Fruit fly (Drosophila melanogaster) whole organism, embryonic: ENCODE measurements around the gene Dic2.
A peak's percentile ranks its signal among the peaks of the same experiment; 100 is the strongest.

Experiments
- Bdp1 ChIP-seq: fragments of 200-800 bp; sonication (Bioruptor generic); optimal IDR thresholded peaks from 3 replicates; lab custom pipeline; 2016; ENCODE audit warnings: missing biosample characterization, missing genetic modification characterization
- CG10366 ChIP-seq: fragments of 200-800 bp; sonication (Bioruptor generic); IDR thresholded peaks from 2 replicates; pipeline ENCODE4 v1.3.6; 2022; ENCODE audit warnings: missing biosample characterization, missing genetic modification characterization
- CG10979 ChIP-seq: fragments of 200-800 bp; sonication (Bioruptor generic); optimal IDR thresholded peaks from 2 replicates; lab custom pipeline; 2018; ENCODE audit warnings: missing biosample characterization, mild to moderate bottlenecking, missing genetic modification characterization, moderate library complexity
- CG14667 ChIP-seq: fragments of 200-800 bp; sonication (Bioruptor generic); IDR thresholded peaks from 2 replicates; pipeline ENCODE4 v1.3.6; 2022; ENCODE audit warnings: missing biosample characterization, missing genetic modification characterization
- CG15479 ChIP-seq: fragments of 200-800 bp; sonication (Bioruptor generic); optimal IDR thresholded peaks from 3 replicates; lab custom pipeline; 2019; ENCODE audit warnings: missing biosample characterization, mild to moderate bottlenecking, missing genetic modification characterization, moderate library complexity
- CG16863 ChIP-seq: fragments of 200-800 bp; sonication (Bioruptor generic); optimal IDR thresholded peaks from 3 replicates; lab custom pipeline; 2016; ENCODE audit warnings: missing biosample characterization, missing genetic modification characterization
- CG17361 ChIP-seq: fragments of 200-800 bp; sonication (Bioruptor generic); IDR thresholded peaks from 3 replicates; pipeline ENCODE4 v1.3.6; 2022; ENCODE audit warnings: missing biosample characterization, missing genetic modification characterization
- CG1832 ChIP-seq: fragments of 200-800 bp; sonication (Bioruptor generic); optimal IDR thresholded peaks from 2 replicates; lab custom pipeline; 2017; ENCODE audit warnings: missing biosample characterization, mild to moderate bottlenecking, missing genetic modification characterization, inconsistent platforms
- CG2199 ChIP-seq: fragments of 200-800 bp; sonication (Bioruptor generic); IDR thresholded peaks from 3 replicates; pipeline ENCODE4 v1.3.6; 2022; ENCODE audit warnings: missing biosample characterization, missing genetic modification characterization
- CG33557 ChIP-seq: fragments of 200-800 bp; sonication (Bioruptor generic); optimal IDR thresholded peaks from 2 replicates; lab custom pipeline; 2019; ENCODE audit warnings: missing biosample characterization, mild to moderate bottlenecking, missing genetic modification characterization, moderate library complexity
- CG3726 ChIP-seq: fragments of 200-800 bp; sonication (Bioruptor generic); IDR thresholded peaks from 3 replicates; pipeline ENCODE4, ENCODE4 v1.3.6; 2022; ENCODE audit warnings: missing biosample characterization, missing genetic modification characterization
- CG3847 ChIP-seq: fragments of 200-800 bp; sonication (Bioruptor generic); IDR thresholded peaks from 2 replicates; pipeline ENCODE4 v1.3.6; 2022; ENCODE audit warnings: missing biosample characterization, missing genetic modification characterization
- CG4424 ChIP-seq: fragments of 200-800 bp; sonication (Bioruptor generic); optimal IDR thresholded peaks from 3 replicates; lab custom pipeline; 2016; ENCODE audit warnings: missing biosample characterization, missing genetic modification characterization
- CG6254 ChIP-seq: fragments of 200-800 bp; sonication (Bioruptor generic); optimal IDR thresholded peaks from 3 replicates; lab custom pipeline; 2017; ENCODE audit warnings: mild to moderate bottlenecking, missing biosample characterization, missing genetic modification reagents, missing genetic modification characterization
- D ChIP-seq, 2 experiments: fragments of 200-800 bp in 1 of 2; fragments of >200 bp in 1 of 2; sonication (Bioruptor generic) in 1 of 2; optimal IDR thresholded peaks; 2 replicates in 1 of 2; 3 replicates in 1 of 2; lab custom pipeline; 2017; ENCODE audit warnings: mild to moderate bottlenecking in 1 of 2, missing biosample characterization in 1 of 2, missing genetic modification characterization in 1 of 2, missing genetic modification reagents in 1 of 2
- Dad ChIP-seq: fragments of 200-800 bp; sonication (Bioruptor generic); optimal IDR thresholded peaks from 3 replicates; lab custom pipeline; 2016; ENCODE audit warnings: missing biosample characterization, missing genetic modification characterization
- Dip3 ChIP-seq: fragments of 200-800 bp; sonication (Bioruptor generic); optimal IDR thresholded peaks from 3 replicates; lab custom pipeline; 2016; ENCODE audit warnings: missing biosample characterization, missing genetic modification characterization
- Drgx ChIP-seq: fragments of 200-800 bp; sonication (Bioruptor generic); IDR thresholded peaks from 2 replicates; pipeline ENCODE4 v1.3.6; 2022; ENCODE audit warnings: missing biosample characterization, missing genetic modification characterization
- Ets65A ChIP-seq: fragments of 200-800 bp; sonication (Bioruptor generic); peaks from one replicate; lab custom pipeline; 2016; ENCODE audit warnings: missing biosample characterization, missing genetic modification characterization
- Fer2 ChIP-seq: fragments of 200-800 bp; sonication (Bioruptor generic); optimal IDR thresholded peaks from 2 replicates; lab custom pipeline; 2018; ENCODE audit warnings: missing biosample characterization, mild to moderate bottlenecking, missing genetic modification characterization, moderate library complexity
- Lpt ChIP-seq: fragments of >200 bp; optimal IDR thresholded peaks from 2 replicates; lab custom pipeline; 2018; ENCODE audit warnings: missing biosample characterization, missing genetic modification characterization
- Med ChIP-seq: fragments of 200-800 bp; sonication (Bioruptor generic); peaks from one replicate; lab custom pipeline; 2016; ENCODE audit warnings: missing biosample characterization, missing genetic modification characterization, mild to moderate bottlenecking, inconsistent platforms, moderate library complexity
- NfI ChIP-seq: fragments of 200-800 bp; sonication (Bioruptor generic); optimal IDR thresholded peaks from 3 replicates; lab custom pipeline; 2018; ENCODE audit warnings: missing biosample characterization, mild to moderate bottlenecking, missing genetic modification characterization, moderate library complexity
- Oaz ChIP-seq: fragments of 200-800 bp; sonication (Bioruptor generic); IDR thresholded peaks from 2 replicates; pipeline ENCODE4 v1.3.6; 2022; ENCODE audit warnings: missing biosample characterization, missing genetic modification characterization
- Rfx ChIP-seq: fragments of 200-800 bp; sonication (Bioruptor generic); IDR thresholded peaks from 2 replicates; pipeline ENCODE4 v1.3.6; 2022; ENCODE audit warnings: missing biosample characterization, missing genetic modification characterization
- Ssrp ChIP-seq: fragments of 200-800 bp; sonication (Bioruptor generic); optimal IDR thresholded peaks from 2 replicates; lab custom pipeline; 2018; ENCODE audit warnings: missing biosample characterization, mild to moderate bottlenecking, missing genetic modification characterization, moderate library complexity
- Stat92E ChIP-seq, 3 experiments: fragments of >200 bp in 2 of 3; fragments of 200-800 bp in 1 of 3; sonication (Bioruptor generic) in 1 of 3; optimal IDR thresholded peaks; 2 replicates each; lab custom pipeline; 2017 to 2019; ENCODE audit warnings: missing biosample characterization in 3 of 3, missing genetic modification characterization in 3 of 3, mild to moderate bottlenecking in 1 of 3, moderate library complexity in 1 of 3
- Tbp ChIP-seq: fragments of >200 bp; optimal IDR thresholded peaks from 2 replicates; lab custom pipeline; 2018; ENCODE audit warnings: missing biosample characterization, missing genetic modification characterization
- amos ChIP-seq: fragments of 200-800 bp; sonication (Bioruptor generic); IDR thresholded peaks from 2 replicates; pipeline ENCODE4 v1.3.6; 2022; ENCODE audit warnings: missing biosample characterization, missing genetic modification characterization; ENCODE audit not compliant: partially characterized antibody
- bowl ChIP-seq: fragments of 200-800 bp; sonication (Bioruptor generic); IDR thresholded peaks from 2 replicates; pipeline ENCODE4 v1.3.6; 2022; ENCODE audit warnings: missing biosample characterization, missing genetic modification characterization
- cad ChIP-seq: fragments of >200 bp; optimal IDR thresholded peaks from 2 replicates; lab custom pipeline; 2017; ENCODE audit warnings: missing biosample characterization, missing genetic modification characterization
- crol ChIP-seq: fragments of 200-800 bp; sonication (Bioruptor generic); IDR thresholded peaks from 2 replicates; pipeline ENCODE4 v1.3.6; 2022; ENCODE audit warnings: missing biosample characterization, missing genetic modification characterization
- dm ChIP-seq: fragments of 200-800 bp; sonication (Bioruptor generic); optimal IDR thresholded peaks from 3 replicates; lab custom pipeline; 2016; ENCODE audit warnings: missing biosample characterization, missing genetic modification characterization
- grn ChIP-seq: fragments of 200-800 bp; sonication (Bioruptor generic); optimal IDR thresholded peaks from 3 replicates; lab custom pipeline; 2017; ENCODE audit warnings: missing biosample characterization, missing genetic modification characterization
- insv ChIP-seq, 2 experiments: fragments of 200-800 bp; sonication (Bioruptor generic); optimal IDR thresholded peaks; 3 replicates each; lab custom pipeline; 2016 to 2018; ENCODE audit warnings: missing biosample characterization in 2 of 2, missing genetic modification characterization in 2 of 2
- jumu ChIP-seq: fragments of 200-800 bp; sonication (Bioruptor generic); optimal IDR thresholded peaks from 3 replicates; lab custom pipeline; 2016; ENCODE audit warnings: missing biosample characterization, missing genetic modification characterization
- kni ChIP-seq: fragments of 200-800 bp; sonication (Bioruptor generic); optimal IDR thresholded peaks from 3 replicates; lab custom pipeline; 2017; ENCODE audit warnings: mild to moderate bottlenecking, missing biosample characterization, missing genetic modification reagents, missing genetic modification characterization
- pb ChIP-seq: fragments of 200-800 bp; sonication (Bioruptor generic); optimal IDR thresholded peaks from 3 replicates; lab custom pipeline; 2016; ENCODE audit warnings: missing biosample characterization, missing genetic modification characterization
- pros ChIP-seq: fragments of 200-800 bp; sonication (Bioruptor generic); optimal IDR thresholded peaks from 3 replicates; lab custom pipeline; 2019; ENCODE audit warnings: missing biosample characterization, mild to moderate bottlenecking, missing genetic modification characterization, moderate library complexity
- seq ChIP-seq: fragments of 200-800 bp; sonication (Bioruptor generic); IDR thresholded peaks from 2 replicates; pipeline ENCODE4 v1.3.6; 2022; ENCODE audit warnings: missing biosample characterization, missing genetic modification characterization
- sim ChIP-seq: fragments of 200-800 bp; sonication (Bioruptor generic); IDR thresholded peaks from 2 replicates; pipeline ENCODE4 v1.3.6; 2022; ENCODE audit warnings: missing biosample characterization, missing genetic modification characterization
- tll ChIP-seq, 2 experiments: fragments of 200-800 bp in 1 of 2; fragments of >200 bp in 1 of 2; sonication (Bioruptor generic) in 1 of 2; optimal IDR thresholded peaks; 2 replicates each; lab custom pipeline; 2017 to 2019; ENCODE audit warnings: missing biosample characterization in 2 of 2, missing genetic modification characterization in 2 of 2, mild to moderate bottlenecking in 1 of 2, moderate library complexity in 1 of 2
- twi ChIP-seq: fragments of 200-800 bp; optimal IDR thresholded peaks from 2 replicates; lab custom pipeline; 2019; ENCODE audit warnings: missing biosample characterization, mild to moderate bottlenecking, missing genetic modification characterization, moderate library complexity
- vfl ChIP-seq: fragments of 200-800 bp; sonication (Bioruptor generic); optimal IDR thresholded peaks from 2 replicates; lab custom pipeline; 2016; ENCODE audit warnings: missing biosample characterization, missing genetic modification characterization
- zen ChIP-seq: fragments of 200-800 bp; sonication (Bioruptor generic); optimal IDR thresholded peaks from 3 replicates; lab custom pipeline; 2018; ENCODE audit warnings: missing biosample characterization, mild to moderate bottlenecking, missing genetic modification characterization, moderate library complexity
- zfh1 ChIP-seq: fragments of 200-800 bp; sonication (Bioruptor generic); IDR thresholded peaks from 3 replicates; pipeline ENCODE4 v1.3.6; 2022; ENCODE audit warnings: missing biosample characterization, missing genetic modification characterization

Gene Dic2

dm6 chr3R:20544952-20545351, 43.7 kb upstream of the Dic2 start:
- TF ChIP-seq pb (GFP tag; lab: Kevin White, UChicago) (no peak), Drgx (GFP tag; lab: Robert Waterston, UW) (0 out of 2 replicates have a peak, but pooled peaks have one; percentile 8)

dm6 chr3R:20543719-20544118, 42.5 kb upstream of the Dic2 start:
- TF ChIP-seq CG3847 (GFP tag; lab: Robert Waterston, UW) (no peak), CG1832 (GFP tag; lab: Kevin White, UChicago) (no peak), dm (no peak), insv (GFP tag; optimal IDR thresholded peaks at IDR 0.05; lab: Kevin White, UChicago) (peak in 1 of 2 experiments; percentile 66), Fer2 (tag; lab: Kevin White, UChicago) (no peak), jumu (no peak), grn (peak; percentile 28)
- TF ChIP-seq, all 482 proteins: peak for 2

DNA sequence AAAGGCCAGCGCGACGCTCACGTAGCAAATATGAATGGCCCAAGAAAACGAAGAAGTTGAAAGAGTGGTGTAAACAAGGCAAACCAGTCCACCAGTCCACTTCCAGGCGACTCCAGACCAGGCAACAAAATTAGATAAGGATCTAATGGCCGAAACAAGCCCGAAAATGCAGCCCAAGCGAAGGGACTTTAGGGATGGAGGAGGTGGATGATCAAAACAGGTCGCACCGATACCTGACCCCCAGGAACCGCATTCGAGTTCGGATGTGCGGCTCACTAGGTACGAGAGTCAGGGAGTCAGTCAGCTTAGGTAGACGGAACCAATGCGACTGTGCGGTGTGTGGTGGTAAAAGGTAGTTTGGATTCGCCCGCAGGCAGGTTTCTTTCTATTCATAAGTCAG, 42.0 kb upstream of the Dic2 start:
- 0 out of 2 replicates have a peak, but pooled peaks have one; percentile 29 for TF ChIP-seq crol (GFP tag; lab: Robert Waterston, UW)
- no peak for TF ChIP-seq Rfx
- TF ChIP-seq Lpt: peak; percentile 23
- TF ChIP-seq Stat92E (GFP tag; optimal IDR thresholded peaks at IDR 0.05; lab: Kevin White, UChicago): peak in 1 of 3 experiments; percentile 89
- TF ChIP-seq D (optimal IDR thresholded peaks at IDR 0.05; lab: Kevin White, UChicago): peak; percentile 25
- no peak for TF ChIP-seq D (GFP tag; optimal IDR thresholded peaks at IDR 0.05; lab: Kevin White, UChicago)
- no peak for TF ChIP-seq CG33557 (GFP tag; lab: Kevin White, UChicago)
- peak in 1 of 2 experiments; percentile 99 for TF ChIP-seq tll (GFP tag; optimal IDR thresholded peaks at IDR 0.05; lab: Kevin White, UChicago)
- peak; percentile 61 for TF ChIP-seq Med (GFP tag; lab: Kevin White, UChicago)
- no peak for TF ChIP-seq CG6254
- no peak for TF ChIP-seq twi (tag; lab: Kevin White, UChicago)
- no peak for TF ChIP-seq Dip3
- TF ChIP-seq pros (GFP tag; lab: Kevin White, UChicago): peak; percentile 61
- peak; percentile 27 for TF ChIP-seq cad
- peak; percentile 90 for TF ChIP-seq grn
- TF ChIP-seq CG4424: no peak
- TF ChIP-seq zen (tag; lab: Kevin White, UChicago): no peak
- peak; percentile 28 for TF ChIP-seq Ets65A (GFP tag; lab: Kevin White, UChicago)
- peak; percentile 3 for TF ChIP-seq CG15479
- TF ChIP-seq CG14667 (GFP tag; lab: Robert Waterston, UW): no peak
- peak; percentile 94 for TF ChIP-seq kni (GFP tag; lab: Kevin White, UChicago)
- peak; percentile 54; the same call in 1 of the 3 replicates for TF ChIP-seq CG2199 (GFP tag; lab: Robert Waterston, UW)
- no peak for TF ChIP-seq CG16863 (GFP tag; lab: Kevin White, UChicago)
- TF ChIP-seq vfl (GFP tag; lab: Kevin White, UChicago): peak; percentile 26
- 0 out of 3 replicates have a peak, but pooled peaks have one; percentile 6 for TF ChIP-seq zfh1 (GFP tag; lab: Robert Waterston, UW)

dm6 chr3R:20542283-20543144, 41.3 kb upstream of the Dic2 start:
- TF ChIP-seq CG10366 (GFP tag; lab: Robert Waterston, UW) (no peak), NfI (GFP tag; lab: Kevin White, UChicago) (no peak), bowl (GFP tag; lab: Robert Waterston, UW) (no peak), CG17361 (GFP tag; lab: Robert Waterston, UW) (peak; percentile 42; the same call in 2 of the 3 replicates), sim (0 out of 2 replicates have a peak, but pooled peaks have one; percentile 22), CG10979 (tag; lab: Kevin White, UChicago) (peak; percentile 35), Bdp1 (GFP tag; lab: Kevin White, UChicago) (no peak), Dad (GFP tag; lab: Kevin White, UChicago) (no peak), Ssrp (no peak), amos (GFP tag; lab: Robert Waterston, UW) (no peak), seq (GFP tag; lab: Robert Waterston, UW) (no peak; the same call in 1 of the 2 replicates), Tbp (GFP tag; lab: Kevin White, UChicago) (no peak), Oaz (GFP tag; lab: Robert Waterston, UW) (no peak), CG3726 (GFP tag; lab: Robert Waterston, UW) (no peak)
